Worm (Caenorhabditis elegans): ENCODE measurements around the gene Y56A3A.2.

DNA sequence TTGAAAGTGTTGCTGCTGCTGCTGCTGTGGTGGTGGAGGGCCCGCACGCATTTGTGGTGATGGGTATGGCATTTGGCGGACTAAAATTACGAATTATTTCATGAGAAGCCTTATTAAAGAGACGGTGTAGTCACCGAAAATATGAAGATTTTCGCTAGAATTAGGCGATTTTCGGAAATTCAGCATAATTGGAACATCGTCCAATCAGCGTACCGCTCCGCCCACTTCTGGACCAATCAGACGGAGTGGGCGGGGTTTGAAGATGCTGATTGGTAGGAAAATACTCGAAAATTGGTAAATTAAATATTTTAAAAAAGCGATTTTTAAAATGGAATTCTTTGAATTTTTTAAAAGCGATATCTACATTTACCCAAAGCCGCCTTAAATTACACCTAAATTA is 4.1 kb upstream of the Y56A3A.2 start:
- TF ChIP-seq unc-62 (GFP tag; optimal IDR thresholded peaks at IDR 0.05) (no peak), lin-39 (tag; optimal IDR thresholded peaks at IDR 0.05) (no peak), sea-2 (GFP tag; optimal IDR thresholded peaks at IDR 0.05) (no peak)
